Worm (Caenorhabditis elegans): Measurements from ENCODE around the gene lgc-33.

- no peak for TF ChIP-seq nfya-1 (tag; optimal IDR thresholded peaks at IDR 0.05)
- TF ChIP-seq lim-6 (tag; optimal IDR thresholded peaks at IDR 0.05): no peak
- TF ChIP-seq sox-4 (tag; optimal IDR thresholded peaks at IDR 0.05): no peak
- TF ChIP-seq dmd-4 (tag; optimal IDR thresholded peaks at IDR 0.05; ENCODE audit: borderline replicate concordance): no peak
- no peak for TF ChIP-seq ets-4 (tag; optimal IDR thresholded peaks at IDR 0.05)
- no peak for TF ChIP-seq ama-1 (optimal IDR thresholded peaks at IDR 0.05)
- no peak for TF ChIP-seq eyg-1 (tag; optimal IDR thresholded peaks at IDR 0.05)
- no peak for TF ChIP-seq hlh-13 (GFP tag; optimal IDR thresholded peaks at IDR 0.05)
- TF ChIP-seq pha-4 (tag; optimal IDR thresholded peaks at IDR 0.05): no peak
- no peak for TF ChIP-seq Y22D7AL.16 (tag; optimal IDR thresholded peaks at IDR 0.05)
- no peak for TF ChIP-seq pros-1 (tag; optimal IDR thresholded peaks at IDR 0.05)
- TF ChIP-seq sox-2 (GFP tag; IDR thresholded peaks at IDR 0.05): no peak
- no peak for TF ChIP-seq fkh-10 (GFP tag; optimal IDR thresholded peaks at IDR 0.05)
These were observed at the start of gene lgc-33 for ce11 chrIV:845198-845597.
